Worm (Caenorhabditis elegans) whole organism, L3 larva: ENCODE data around the gene W08E12.9.

Experiments used
- ama-1 ChIP-seq: fragments of 150-350 bp; optimal IDR thresholded peaks from 2 replicates; lab custom pipeline; 2018
- nfya-1 ChIP-seq: sonication (generic microtip); optimal IDR thresholded peaks from 2 replicates; lab custom pipeline; 2017; ENCODE audit warnings: missing genetic modification characterization, mild to moderate bottlenecking, missing compliant biosample characterization, antibody characterized with exemption, moderate library complexity; ENCODE audit not compliant: insufficient read depth
- pha-4 ChIP-seq: fragments of 150-350 bp; optimal IDR thresholded peaks from 2 replicates; lab custom pipeline; 2014; ENCODE audit warnings: missing biosample characterization, missing genetic modification reagents, missing genetic modification characterization

- peak; percentile 95 for TF ChIP-seq nfya-1 (tag; lab: Kevin White, UChicago)
- TF ChIP-seq pha-4 (tag; lab: Kevin White, UChicago) = peak; percentile 91
- TF ChIP-seq ama-1 (lab: Kevin White, UChicago) = peak; percentile 73
Measured at ce11 chrIV:3338676-3339075, 31.3 kb upstream of the W08E12.9 start, which contains the start of gene hrpa-1.
